Worm (Caenorhabditis elegans) whole organism, L4 larva: ENCODE data around the gene F14E5.2.
A peak's percentile ranks its signal among the peaks of the same experiment; 100 is the strongest.

ENCODE experiments used
- F26F4.8 ChIP-seq: fragments of 200-800 bp; sonication (Bioruptor generic); conservative IDR thresholded peaks from 2 replicates; pipeline ENCODE4 v1.3.6; 2022; ENCODE audit warnings: missing genetic modification characterization, missing compliant biosample characterization
- F37D6.2 ChIP-seq: sonication (generic microtip); optimal IDR thresholded peaks from 2 replicates; lab custom pipeline; 2016; ENCODE audit warnings: mild to moderate bottlenecking, missing genetic modification characterization, missing compliant biosample characterization
- F44E2.7 ChIP-seq: fragments of 200-800 bp; sonication (Bioruptor generic); IDR thresholded peaks from 2 replicates; pipeline ENCODE4 v2.1.2; 2022; ENCODE audit warnings: missing genetic modification characterization, missing compliant biosample characterization
- F49E8.2 ChIP-seq: sonication (generic microtip); optimal IDR thresholded peaks from 2 replicates; lab custom pipeline; 2016; ENCODE audit warnings: missing compliant biosample characterization, mild to moderate bottlenecking, missing genetic modification characterization, borderline replicate concordance
- T20F7.1 ChIP-seq: fragments of 200-800 bp; sonication (Bioruptor generic); optimal IDR thresholded peaks from 2 replicates; lab custom pipeline; 2018; ENCODE audit warnings: mild to moderate bottlenecking, missing genetic modification characterization, missing compliant biosample characterization
- T26A8.4 ChIP-seq: fragments of 200-800 bp; sonication (Bioruptor generic); IDR thresholded peaks from 2 replicates; pipeline ENCODE4 v1.3.6; 2022; ENCODE audit warnings: missing genetic modification characterization, missing compliant biosample characterization
- Y105C5A.15 ChIP-seq: fragments of 200-800 bp; sonication (Bioruptor generic); IDR thresholded peaks from 2 replicates; pipeline ENCODE4 v1.3.6; 2022; ENCODE audit warnings: missing genetic modification characterization, missing compliant biosample characterization
- Y5F2A.4 ChIP-seq: fragments of 200-800 bp; sonication (Bioruptor generic); optimal IDR thresholded peaks from 2 replicates; lab custom pipeline; 2018; ENCODE audit warnings: mild to moderate bottlenecking, missing genetic modification characterization, missing compliant biosample characterization
- Y75B8A.6 ChIP-seq: fragments of 200-800 bp; sonication (Bioruptor generic); IDR thresholded peaks from 2 replicates; pipeline ENCODE4 v1.3.6; 2022; ENCODE audit warnings: missing genetic modification reagents, missing genetic modification characterization, missing compliant biosample characterization
- ZK337.2 ChIP-seq: fragments of 200-800 bp; sonication (Bioruptor generic); IDR thresholded peaks from 2 replicates; pipeline ENCODE4 v1.3.6; 2022; ENCODE audit warnings: missing genetic modification reagents, missing genetic modification characterization, missing compliant biosample characterization
- aha-1 ChIP-seq: fragments of 150-350 bp; peaks from one replicate; lab custom pipeline; 2014; ENCODE audit warnings: missing biosample characterization, missing genetic modification characterization
- arid-1 ChIP-seq: fragments of 200-800 bp; sonication (Bioruptor generic); conservative IDR thresholded peaks from 2 replicates; pipeline ENCODE4 v1.3.6; 2022; ENCODE audit warnings: missing genetic modification reagents, missing genetic modification characterization, missing compliant biosample characterization
- ceh-20 ChIP-seq: fragments of 200-800 bp; sonication (Bioruptor generic); IDR thresholded peaks from 2 replicates; pipeline ENCODE4 v1.3.6; 2022; ENCODE audit warnings: missing genetic modification reagents, missing genetic modification characterization, missing compliant biosample characterization
- ceh-28 ChIP-seq: fragments of 150-350 bp; optimal IDR thresholded peaks from 2 replicates; lab custom pipeline; 2014; ENCODE audit warnings: missing biosample characterization, missing genetic modification reagents, missing genetic modification characterization
- ceh-32 ChIP-seq: sonication (generic microtip); optimal IDR thresholded peaks from 2 replicates; lab custom pipeline; 2016; ENCODE audit warnings: mild to moderate bottlenecking, missing genetic modification characterization, missing compliant biosample characterization; ENCODE audit not compliant: poor library complexity
- ceh-44 ChIP-seq: fragments of 200-800 bp; sonication (Bioruptor generic); IDR thresholded peaks from 2 replicates; pipeline ENCODE4 v1.3.6; 2022; ENCODE audit warnings: missing genetic modification reagents, missing genetic modification characterization, missing compliant biosample characterization
- ceh-62 ChIP-seq: sonication (generic microtip); optimal IDR thresholded peaks from 2 replicates; lab custom pipeline; 2017; ENCODE audit warnings: missing biosample characterization, missing genetic modification characterization
- ceh-82 ChIP-seq: sonication (generic microtip); optimal IDR thresholded peaks from 2 replicates; lab custom pipeline; 2017; ENCODE audit warnings: missing biosample characterization, missing genetic modification characterization
- cey-2 ChIP-seq: sonication (generic microtip); optimal IDR thresholded peaks from 3 replicates; lab custom pipeline; 2017; ENCODE audit warnings: missing genetic modification characterization, mild to moderate bottlenecking, missing compliant biosample characterization, antibody characterized with exemption, borderline replicate concordance; ENCODE audit not compliant: insufficient read depth
- ctbp-1 ChIP-seq: fragments of 200-800 bp; sonication (Bioruptor generic); IDR thresholded peaks from 2 replicates; pipeline ENCODE4 v1.3.6; 2022; ENCODE audit warnings: missing genetic modification reagents, missing genetic modification characterization, missing compliant biosample characterization
- daf-19 ChIP-seq: fragments of 200-800 bp; sonication (Bioruptor generic); conservative IDR thresholded peaks from 2 replicates; pipeline ENCODE4 v1.3.6; 2022; ENCODE audit warnings: missing genetic modification characterization, missing compliant biosample characterization
- duxl-1 ChIP-seq: sonication (generic microtip); optimal IDR thresholded peaks from 2 replicates; lab custom pipeline; 2016; ENCODE audit warnings: mild to moderate bottlenecking, missing genetic modification characterization, moderate library complexity, missing compliant biosample characterization; ENCODE audit not compliant: poor library complexity
- dve-1 ChIP-seq: sonication (generic microtip); optimal IDR thresholded peaks from 2 replicates; lab custom pipeline; 2017; ENCODE audit warnings: antibody characterized with exemption, mild to moderate bottlenecking, missing genetic modification characterization, missing compliant biosample characterization; ENCODE audit not compliant: insufficient read depth
- egl-27 ChIP-seq: sonication (generic microtip); optimal IDR thresholded peaks from 3 replicates; lab custom pipeline; 2017; ENCODE audit warnings: missing biosample characterization, missing genetic modification reagents, missing genetic modification characterization
- egl-43 ChIP-seq: fragments of 200-800 bp; sonication (Bioruptor generic); IDR thresholded peaks from 2 replicates; pipeline ENCODE4 v1.3.6; 2022; ENCODE audit warnings: missing genetic modification reagents, missing genetic modification characterization, missing compliant biosample characterization
- fkh-10 ChIP-seq: fragments of 150-350 bp; optimal IDR thresholded peaks from 2 replicates; lab custom pipeline; 2014; ENCODE audit warnings: missing biosample characterization, missing genetic modification reagents, missing genetic modification characterization
- hmg-1.1 ChIP-seq: fragments of 200-800 bp; sonication (Bioruptor generic); IDR thresholded peaks from 2 replicates; pipeline ENCODE4 v1.3.6; 2022; ENCODE audit warnings: missing genetic modification reagents, missing genetic modification characterization, missing compliant biosample characterization
- lin-1 ChIP-seq: fragments of 200-800 bp; sonication (Bioruptor generic); IDR thresholded peaks from 2 replicates; pipeline ENCODE4 v1.3.6; 2022; ENCODE audit warnings: missing genetic modification reagents, missing genetic modification characterization, missing compliant biosample characterization
- lin-13 ChIP-seq: fragments of 150-350 bp; optimal IDR thresholded peaks from 2 replicates; lab custom pipeline; 2014; ENCODE audit warnings: missing biosample characterization, missing genetic modification reagents, missing genetic modification characterization
- lin-29 ChIP-seq: fragments of 200-800 bp; sonication (Bioruptor generic); IDR thresholded peaks from 2 replicates; pipeline ENCODE4 v1.3.6; 2022; ENCODE audit warnings: missing genetic modification reagents, missing genetic modification characterization, missing compliant biosample characterization
- lin-38 ChIP-seq: fragments of 200-800 bp; sonication (Bioruptor generic); IDR thresholded peaks from 2 replicates; pipeline ENCODE4 v1.3.6; 2022; ENCODE audit warnings: missing genetic modification reagents, missing genetic modification characterization, missing compliant biosample characterization
- madf-5 ChIP-seq, 2 experiments: fragments of 200-800 bp; sonication (Bioruptor generic); IDR thresholded peaks; 2 replicates each; pipeline ENCODE4 v1.3.6; 2022; ENCODE audit warnings: missing compliant biosample characterization in 2 of 2, missing genetic modification characterization in 2 of 2
- madf-9 ChIP-seq: fragments of 200-800 bp; sonication (Bioruptor generic); conservative IDR thresholded peaks from 2 replicates; pipeline ENCODE4 v1.3.6; 2022; ENCODE audit warnings: missing genetic modification reagents, missing genetic modification characterization, missing compliant biosample characterization
- mep-1 ChIP-seq: fragments of 150-350 bp; sonication (generic microtip); optimal IDR thresholded peaks from 3 replicates; lab custom pipeline; 2014; ENCODE audit warnings: missing biosample characterization, missing genetic modification characterization
- mes-2 ChIP-seq: sonication (generic microtip); optimal IDR thresholded peaks from 2 replicates; lab custom pipeline; 2016; ENCODE audit warnings: missing genotype, mild to moderate bottlenecking, missing genetic modification characterization, missing compliant biosample characterization; ENCODE audit not compliant: poor library complexity, severe bottlenecking
- mxl-2 ChIP-seq: fragments of 200-800 bp; sonication (Bioruptor generic); conservative IDR thresholded peaks from 2 replicates; pipeline ENCODE4 v1.3.6; 2022; ENCODE audit warnings: missing genetic modification reagents, missing genetic modification characterization, missing compliant biosample characterization
- mxl-3 ChIP-seq: fragments of 200-800 bp; sonication (Bioruptor generic); optimal IDR thresholded peaks from 2 replicates; lab custom pipeline; 2018; ENCODE audit warnings: mild to moderate bottlenecking, missing genetic modification characterization, missing compliant biosample characterization
- nhr-10 ChIP-seq: fragments of 150-350 bp; optimal IDR thresholded peaks from 2 replicates; lab custom pipeline; 2014; ENCODE audit warnings: missing biosample characterization, missing genetic modification characterization
- nhr-102 ChIP-seq: sonication (generic microtip); optimal IDR thresholded peaks from 2 replicates; lab custom pipeline; 2016; ENCODE audit warnings: mild to moderate bottlenecking, missing genetic modification characterization, moderate library complexity, missing compliant biosample characterization
- nhr-11 ChIP-seq: fragments of 150-350 bp; optimal IDR thresholded peaks from 2 replicates; lab custom pipeline; 2014; ENCODE audit warnings: missing biosample characterization, missing genetic modification characterization
- nhr-237 ChIP-seq: sonication (generic microtip); optimal IDR thresholded peaks from 2 replicates; lab custom pipeline; 2017; ENCODE audit warnings: missing biosample characterization, missing genetic modification characterization
- nhr-41 ChIP-seq: fragments of 200-800 bp; sonication (Bioruptor generic); IDR thresholded peaks from 2 replicates; pipeline ENCODE4 v1.3.6; 2022; ENCODE audit warnings: missing genetic modification reagents, missing genetic modification characterization, missing compliant biosample characterization
- nhr-6 ChIP-seq: fragments of 150-350 bp; optimal IDR thresholded peaks from 2 replicates; lab custom pipeline; 2014; ENCODE audit warnings: missing biosample characterization, missing genetic modification characterization
- pha-4 ChIP-seq, 2 experiments: fragments of 150-350 bp in 1 of 2; fragments of 200-800 bp in 1 of 2; sonication (Bioruptor generic) in 1 of 2; IDR thresholded peaks in 1 of 2; optimal IDR thresholded peaks in 1 of 2; 2 replicates each; pipeline versions ENCODE4 v1.3.6 to Lab custom; 2014 to 2022; ENCODE audit warnings: missing genetic modification characterization in 2 of 2, missing genetic modification reagents in 2 of 2, missing biosample characterization in 1 of 2, missing compliant biosample characterization in 1 of 2
- rbr-2 ChIP-seq: sonication (generic microtip); optimal IDR thresholded peaks from 2 replicates; lab custom pipeline; 2016; ENCODE audit warnings: missing genotype, missing genetic modification characterization, missing compliant biosample characterization
- saeg-2 ChIP-seq: fragments of 200-800 bp; sonication (Bioruptor generic); IDR thresholded peaks from 2 replicates; pipeline ENCODE4 v1.3.6; 2022; ENCODE audit warnings: missing genetic modification reagents, missing genetic modification characterization, missing compliant biosample characterization
- skn-1 ChIP-seq: fragments of 150-350 bp; optimal IDR thresholded peaks from 2 replicates; lab custom pipeline; 2014; ENCODE audit warnings: missing biosample characterization, missing genetic modification characterization
- spr-3 ChIP-seq: fragments of 200-800 bp; sonication (Bioruptor generic); optimal IDR thresholded peaks from 2 replicates; lab custom pipeline; 2018; ENCODE audit warnings: mild to moderate bottlenecking, missing genetic modification characterization, missing compliant biosample characterization
- zfp-3 ChIP-seq: fragments of 200-800 bp; sonication (Bioruptor generic); conservative IDR thresholded peaks from 2 replicates; pipeline ENCODE4 v1.3.6; 2022; ENCODE audit warnings: missing genetic modification reagents, missing genetic modification characterization, missing compliant biosample characterization

F14E5.2 gene

ce11 chrII:8441519-8441918, 12.9 kb upstream of the F14E5.2 start (continued):
- TF ChIP-seq ZK337.2 (GFP tag; lab: Robert Waterston, UW) (0 out of 2 replicates have a peak, but pooled peaks have one; percentile 25), F26F4.8 (GFP tag; lab: Robert Waterston, UW) (peak; percentile 99), ceh-32 (tag; lab: Kevin White, UChicago) (no peak), zfp-3 (GFP tag; lab: Robert Waterston, UW) (peak; percentile 79; the same call in 1 of the 2 replicates), ceh-82 (tag; lab: Kevin White, UChicago) (no peak), rbr-2 (tag; lab: Kevin White, UChicago) (peak; percentile 28), nhr-11 (tag; lab: Kevin White, UChicago) (no peak), hmg-1.1 (GFP tag; lab: Robert Waterston, UW) (peak; percentile 50), arid-1 (GFP tag; lab: Robert Waterston, UW) (peak; percentile 96), nhr-6 (tag; lab: Kevin White, UChicago) (no peak), lin-1 (peak; percentile 75), fkh-10 (GFP tag; lab: Kevin White, UChicago) (no peak), F49E8.2 (tag; lab: Kevin White, UChicago) (peak; percentile 59), cey-2 (tag; lab: Kevin White, UChicago) (no peak), ceh-28 (no peak), ceh-44 (GFP tag; lab: Robert Waterston, UW) (no peak), pha-4 (GFP tag; IDR thresholded peaks at IDR 0.05; lab: Robert Waterston, UW) (peak; percentile 92), pha-4 (tag; optimal IDR thresholded peaks at IDR 0.05; lab: Kevin White, UChicago) (no peak), madf-5 (GFP tag; IDR thresholded peaks at IDR 0.05; lab: Robert Waterston, UW) (peak; percentile 72 to 77; a peak in 3 of 4 replicates), nhr-41 (GFP tag; lab: Robert Waterston, UW) (0 out of 2 replicates have a peak, but pooled peaks have one; percentile 66), lin-29 (GFP tag; lab: Robert Waterston, UW) (peak; percentile 7; the same call in 1 of the 2 replicates), lin-13 (GFP tag; lab: Kevin White, UChicago) (no peak), mes-2 (tag; lab: Kevin White, UChicago) (peak; percentile 79), ceh-20 (peak; percentile 71; the same call in 1 of the 2 replicates), nhr-10 (no peak), lin-38 (GFP tag; lab: Robert Waterston, UW) (peak; percentile 85), ctbp-1 (GFP tag; lab: Robert Waterston, UW) (peak; percentile 80), nhr-102 (peak; percentile 55), egl-27 (tag; lab: Kevin White, UChicago) (no peak), egl-43 (GFP tag; lab: Robert Waterston, UW) (peak; percentile 93), madf-9 (no peak), nhr-237 (no peak), skn-1 (no peak), aha-1 (tag; lab: Kevin White, UChicago) (peak; percentile 87), dve-1 (tag; lab: Kevin White, UChicago) (no peak), duxl-1 (tag; lab: Kevin White, UChicago) (peak; percentile 80), spr-3 (peak; percentile 82), T20F7.1 (GFP tag; lab: Kevin White, UChicago) (peak; percentile 29), daf-19 (GFP tag; lab: Robert Waterston, UW) (peak; percentile 86), Y5F2A.4 (GFP tag; lab: Kevin White, UChicago) (peak; percentile 88), Y75B8A.6 (peak; percentile 82; the same call in 1 of the 2 replicates), saeg-2 (GFP tag; lab: Robert Waterston, UW) (peak; percentile 31; the same call in 1 of the 2 replicates), F37D6.2 (tag; lab: Kevin White, UChicago) (no peak), mxl-2 (GFP tag; lab: Robert Waterston, UW) (0 out of 2 replicates have a peak, but pooled peaks have one; percentile 54), F44E2.7 (GFP tag; lab: Robert Waterston, UW) (peak; percentile 99), Y105C5A.15 (GFP tag; lab: Robert Waterston, UW) (0 out of 2 replicates have a peak, but pooled peaks have one; percentile 48), mxl-3 (peak; percentile 50), mep-1 (tag; lab: Kevin White, UChicago) (no peak), ceh-62 (tag; lab: Kevin White, UChicago) (no peak), T26A8.4 (peak; percentile 81)
